Fruit fly (Drosophila melanogaster) whole organism, prepupa: ENCODE data around the gene Sfp24Bc.
A peak's percentile ranks its signal among the peaks of the same experiment; 100 is the strongest.

ENCODE experiments used
- CG10631 ChIP-seq: fragments of 200-800 bp; sonication (Bioruptor generic); optimal IDR thresholded peaks from 2 replicates; lab custom pipeline; 2016; ENCODE audit warnings: missing biosample characterization, missing genetic modification characterization
- CG3032 ChIP-seq: fragments of 200-800 bp; optimal IDR thresholded peaks from 2 replicates; lab custom pipeline; 2019; ENCODE audit warnings: missing biosample characterization, mild to moderate bottlenecking, missing genetic modification characterization, moderate library complexity
- CG6854 ChIP-seq: fragments of 200-800 bp; sonication (Bioruptor generic); optimal IDR thresholded peaks from 2 replicates; lab custom pipeline; 2017; ENCODE audit warnings: missing biosample characterization, mild to moderate bottlenecking, missing genetic modification characterization
- CG8632 ChIP-seq: fragments of 200-800 bp; sonication (Bioruptor generic); optimal IDR thresholded peaks from 3 replicates; lab custom pipeline; 2016; ENCODE audit warnings: missing biosample characterization, missing genetic modification characterization
- Gug ChIP-seq: fragments of 200-800 bp; sonication (Bioruptor generic); IDR thresholded peaks from 2 replicates; pipeline ENCODE4 v1.3.6; 2022; ENCODE audit warnings: missing biosample characterization, missing genetic modification characterization
- Hr39 ChIP-seq: fragments of 200-800 bp; sonication (Bioruptor generic); optimal IDR thresholded peaks from 2 replicates; lab custom pipeline; 2016; ENCODE audit warnings: missing biosample characterization, missing genetic modification characterization
- Hr4 ChIP-seq: fragments of 200-800 bp; sonication (Bioruptor generic); optimal IDR thresholded peaks from 3 replicates; lab custom pipeline; 2016; ENCODE audit warnings: missing biosample characterization, missing genetic modification characterization
- Sox102F ChIP-seq: fragments of 200-800 bp; sonication (Bioruptor generic); optimal IDR thresholded peaks from 2 replicates; lab custom pipeline; 2016; ENCODE audit warnings: missing biosample characterization, mild to moderate bottlenecking, missing genetic modification characterization
- Sox14 ChIP-seq: fragments of 200-800 bp; sonication (Bioruptor generic); optimal IDR thresholded peaks from 3 replicates; lab custom pipeline; 2016; ENCODE audit warnings: missing biosample characterization, missing genetic modification characterization
- fkh ChIP-seq: fragments of 200-800 bp; sonication (Bioruptor generic); optimal IDR thresholded peaks from 3 replicates; lab custom pipeline; 2017; ENCODE audit warnings: missing biosample characterization, mild to moderate bottlenecking, missing genetic modification characterization, moderate library complexity
- ss ChIP-seq, 2 experiments: fragments of 200-800 bp; sonication (Bioruptor generic); optimal IDR thresholded peaks; 2 replicates in 1 of 2; 3 replicates in 1 of 2; lab custom pipeline; 2017 to 2018; ENCODE audit warnings: mild to moderate bottlenecking in 2 of 2, missing biosample characterization in 2 of 2, missing genetic modification characterization in 2 of 2, moderate library complexity in 1 of 2

DNA sequence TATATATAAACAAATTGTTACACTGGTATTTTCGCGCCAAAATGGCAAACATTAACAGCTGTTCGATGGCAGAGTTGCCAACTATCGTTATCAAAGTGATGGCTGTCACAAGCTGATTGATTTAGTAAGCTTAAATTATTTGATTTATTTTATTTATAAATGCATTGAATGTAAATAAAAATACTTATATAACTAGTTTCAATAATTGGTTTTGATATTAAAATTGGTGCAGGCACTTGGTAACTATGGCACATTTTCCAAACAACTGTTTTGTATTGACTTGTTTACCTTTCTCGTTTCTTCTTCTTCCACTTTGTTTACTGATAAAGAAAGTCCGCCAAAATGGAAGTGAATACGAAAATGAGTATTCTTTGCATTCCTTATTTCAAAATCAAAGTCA lies 41.3 kb upstream of the Sfp24Bc start, which contains the start of gene cutlet:
- TF ChIP-seq Hr4 (GFP tag; lab: Kevin White, UChicago) (no peak), ss (GFP tag; optimal IDR thresholded peaks at IDR 0.05; lab: Kevin White, UChicago) (no peak), Hr39 (GFP tag; lab: Kevin White, UChicago) (no peak), Gug (GFP tag; lab: Robert Waterston, UW) (no peak), CG8632 (GFP tag; lab: Kevin White, UChicago) (no peak), CG6854 (GFP tag; lab: Kevin White, UChicago) (no peak), CG10631 (GFP tag; lab: Kevin White, UChicago) (no peak), fkh (peak; percentile 93), Sox102F (GFP tag; lab: Kevin White, UChicago) (no peak), CG3032 (no peak), Sox14 (GFP tag; lab: Kevin White, UChicago) (no peak)
